Worm (Caenorhabditis elegans) whole organism, L4 larva: ENCODE measurements around the gene srh-271.

Experiments used
- F10B5.3 ChIP-seq: sonication (generic microtip); optimal IDR thresholded peaks from 2 replicates; lab custom pipeline; 2016; ENCODE audit warnings: mild to moderate bottlenecking, missing genetic modification characterization, missing compliant biosample characterization
- T20F7.1 ChIP-seq: fragments of 200-800 bp; sonication (Bioruptor generic); optimal IDR thresholded peaks from 2 replicates; lab custom pipeline; 2018; ENCODE audit warnings: mild to moderate bottlenecking, missing genetic modification characterization, missing compliant biosample characterization
- Y105C5A.15 ChIP-seq: fragments of 200-800 bp; sonication (Bioruptor generic); IDR thresholded peaks from 2 replicates; pipeline ENCODE4 v1.3.6; 2022; ENCODE audit warnings: missing genetic modification characterization, missing compliant biosample characterization
- Y48G9A.11 ChIP-seq: fragments of 200-800 bp; sonication (Bioruptor generic); IDR thresholded peaks from 2 replicates; pipeline ENCODE4 v1.3.6; 2022; ENCODE audit warnings: missing genetic modification reagents, missing genetic modification characterization, missing compliant biosample characterization
- ZK546.5 ChIP-seq, 2 experiments: sonication (generic microtip); optimal IDR thresholded peaks; 2 replicates each; lab custom pipeline; 2017; ENCODE audit warnings: missing biosample characterization in 2 of 2, missing genetic modification characterization in 2 of 2
- aly-2 ChIP-seq: sonication (generic microtip); optimal IDR thresholded peaks from 2 replicates; lab custom pipeline; 2018; ENCODE audit warnings: missing biosample characterization, missing genetic modification characterization
- ama-1 ChIP-seq: fragments of 150-350 bp; optimal IDR thresholded peaks from 2 replicates; lab custom pipeline; 2014; ENCODE audit warnings: inconsistent platforms, mixed read lengths
- ceh-20 ChIP-seq: fragments of 200-800 bp; sonication (Bioruptor generic); IDR thresholded peaks from 2 replicates; pipeline ENCODE4 v1.3.6; 2022; ENCODE audit warnings: missing genetic modification reagents, missing genetic modification characterization, missing compliant biosample characterization
- ceh-44 ChIP-seq: fragments of 200-800 bp; sonication (Bioruptor generic); IDR thresholded peaks from 2 replicates; pipeline ENCODE4 v1.3.6; 2022; ENCODE audit warnings: missing genetic modification reagents, missing genetic modification characterization, missing compliant biosample characterization
- ctbp-1 ChIP-seq: fragments of 200-800 bp; sonication (Bioruptor generic); IDR thresholded peaks from 2 replicates; pipeline ENCODE4 v1.3.6; 2022; ENCODE audit warnings: missing genetic modification reagents, missing genetic modification characterization, missing compliant biosample characterization
- daf-19 ChIP-seq: fragments of 200-800 bp; sonication (Bioruptor generic); conservative IDR thresholded peaks from 2 replicates; pipeline ENCODE4 v1.3.6; 2022; ENCODE audit warnings: missing genetic modification characterization, missing compliant biosample characterization
- daf-8 ChIP-seq: fragments of 200-800 bp; sonication (Bioruptor generic); IDR thresholded peaks from 2 replicates; pipeline ENCODE4 v1.3.6; 2022; ENCODE audit warnings: missing genetic modification characterization, missing compliant biosample characterization
- dpl-1 ChIP-seq: fragments of 150-350 bp; optimal IDR thresholded peaks from 2 replicates; lab custom pipeline; 2014; ENCODE audit warnings: missing biosample characterization, missing genetic modification reagents, missing genetic modification characterization
- duxl-1 ChIP-seq: sonication (generic microtip); optimal IDR thresholded peaks from 2 replicates; lab custom pipeline; 2016; ENCODE audit warnings: mild to moderate bottlenecking, missing genetic modification characterization, moderate library complexity, missing compliant biosample characterization; ENCODE audit not compliant: poor library complexity
- dve-1 ChIP-seq: sonication (generic microtip); optimal IDR thresholded peaks from 2 replicates; lab custom pipeline; 2017; ENCODE audit warnings: antibody characterized with exemption, mild to moderate bottlenecking, missing genetic modification characterization, missing compliant biosample characterization; ENCODE audit not compliant: insufficient read depth
- fkh-10 ChIP-seq: fragments of 150-350 bp; optimal IDR thresholded peaks from 2 replicates; lab custom pipeline; 2014; ENCODE audit warnings: missing biosample characterization, missing genetic modification reagents, missing genetic modification characterization
- gei-8 ChIP-seq: fragments of 200-800 bp; sonication (Bioruptor generic); optimal IDR thresholded peaks from 2 replicates; lab custom pipeline; 2018; ENCODE audit warnings: mild to moderate bottlenecking, missing genetic modification characterization, missing compliant biosample characterization
- hif-1 ChIP-seq, 2 experiments: sonication (generic microtip); optimal IDR thresholded peaks; 2 replicates each; lab custom pipeline; 2016 to 2017; ENCODE audit warnings: missing compliant biosample characterization in 2 of 2, missing genetic modification characterization in 2 of 2, missing genetic modification reagents in 2 of 2, missing genotype in 2 of 2, mild to moderate bottlenecking in 1 of 2
- hlh-30 ChIP-seq: sonication (generic microtip); optimal IDR thresholded peaks from 2 replicates; lab custom pipeline; 2017; ENCODE audit warnings: antibody characterized with exemption, mild to moderate bottlenecking, missing genetic modification characterization, missing compliant biosample characterization; ENCODE audit not compliant: insufficient read depth
- jun-1 ChIP-seq: fragments of 150-350 bp; optimal IDR thresholded peaks from 2 replicates; lab custom pipeline; 2014; ENCODE audit warnings: missing biosample characterization, missing genetic modification reagents, missing genetic modification characterization
- lin-13 ChIP-seq: fragments of 150-350 bp; optimal IDR thresholded peaks from 2 replicates; lab custom pipeline; 2014; ENCODE audit warnings: missing biosample characterization, missing genetic modification reagents, missing genetic modification characterization
- lin-29 ChIP-seq: fragments of 200-800 bp; sonication (Bioruptor generic); IDR thresholded peaks from 2 replicates; pipeline ENCODE4 v1.3.6; 2022; ENCODE audit warnings: missing genetic modification reagents, missing genetic modification characterization, missing compliant biosample characterization
- lin-38 ChIP-seq: fragments of 200-800 bp; sonication (Bioruptor generic); IDR thresholded peaks from 2 replicates; pipeline ENCODE4 v1.3.6; 2022; ENCODE audit warnings: missing genetic modification reagents, missing genetic modification characterization, missing compliant biosample characterization
- lir-3 ChIP-seq: sonication (generic microtip); optimal IDR thresholded peaks from 2 replicates; lab custom pipeline; 2016; ENCODE audit warnings: mild to moderate bottlenecking, missing genetic modification characterization, missing compliant biosample characterization
- mdl-1 ChIP-seq, 2 experiments: fragments of 150-350 bp in 1 of 2; sonication (generic microtip) in 1 of 2; optimal IDR thresholded peaks; 2 replicates each; lab custom pipeline; 2014 to 2017; ENCODE audit warnings: missing biosample characterization in 2 of 2, missing genetic modification characterization in 2 of 2
- mes-2 ChIP-seq: sonication (generic microtip); optimal IDR thresholded peaks from 2 replicates; lab custom pipeline; 2016; ENCODE audit warnings: missing genotype, mild to moderate bottlenecking, missing genetic modification characterization, missing compliant biosample characterization; ENCODE audit not compliant: poor library complexity, severe bottlenecking
- nhr-10 ChIP-seq: fragments of 150-350 bp; optimal IDR thresholded peaks from 2 replicates; lab custom pipeline; 2014; ENCODE audit warnings: missing biosample characterization, missing genetic modification characterization
- nhr-111 ChIP-seq: fragments of 200-800 bp; sonication (Bioruptor generic); optimal IDR thresholded peaks from 2 replicates; lab custom pipeline; 2018; ENCODE audit warnings: mild to moderate bottlenecking, missing genetic modification characterization, missing compliant biosample characterization
- nhr-25 ChIP-seq: sonication (generic microtip); optimal IDR thresholded peaks from 2 replicates; lab custom pipeline; 2017; ENCODE audit warnings: missing genetic modification characterization, mild to moderate bottlenecking, missing compliant biosample characterization, antibody characterized with exemption, moderate library complexity, borderline replicate concordance; ENCODE audit not compliant: insufficient read depth
- nhr-28 ChIP-seq: fragments of 150-350 bp; optimal IDR thresholded peaks from 2 replicates; lab custom pipeline; 2014; ENCODE audit warnings: missing biosample characterization, missing genetic modification characterization
- nhr-48 ChIP-seq: sonication (generic microtip); optimal IDR thresholded peaks from 2 replicates; lab custom pipeline; 2016; ENCODE audit warnings: mild to moderate bottlenecking, missing genetic modification characterization, missing compliant biosample characterization
- nhr-6 ChIP-seq: fragments of 150-350 bp; optimal IDR thresholded peaks from 2 replicates; lab custom pipeline; 2014; ENCODE audit warnings: missing biosample characterization, missing genetic modification characterization
- nhr-76 ChIP-seq: fragments of 150-350 bp; optimal IDR thresholded peaks from 2 replicates; lab custom pipeline; 2014; ENCODE audit warnings: missing biosample characterization, missing genetic modification characterization
- php-3 ChIP-seq: fragments of 200-800 bp; sonication (Bioruptor generic); IDR thresholded peaks from 2 replicates; pipeline ENCODE4 v1.3.6; 2022; ENCODE audit warnings: missing genetic modification reagents, missing genetic modification characterization, missing compliant biosample characterization
- rbr-2 ChIP-seq: sonication (generic microtip); optimal IDR thresholded peaks from 2 replicates; lab custom pipeline; 2016; ENCODE audit warnings: missing genotype, missing genetic modification characterization, missing compliant biosample characterization
- saeg-2 ChIP-seq: fragments of 200-800 bp; sonication (Bioruptor generic); IDR thresholded peaks from 2 replicates; pipeline ENCODE4 v1.3.6; 2022; ENCODE audit warnings: missing genetic modification reagents, missing genetic modification characterization, missing compliant biosample characterization
- set-16 ChIP-seq: fragments of 200-800 bp; sonication (Bioruptor generic); IDR thresholded peaks from 2 replicates; pipeline ENCODE4 v1.3.6; 2022; ENCODE audit warnings: missing genetic modification reagents, missing genetic modification characterization, missing compliant biosample characterization
- snpc-4 ChIP-seq: fragments of 150-350 bp; optimal IDR thresholded peaks from 2 replicates; lab custom pipeline; 2014; ENCODE audit warnings: missing biosample characterization, missing genetic modification characterization
- spr-1 ChIP-seq: sonication (generic microtip); optimal IDR thresholded peaks from 2 replicates; lab custom pipeline; 2016; ENCODE audit warnings: mild to moderate bottlenecking, missing genetic modification characterization, missing compliant biosample characterization
- spr-3 ChIP-seq: fragments of 200-800 bp; sonication (Bioruptor generic); optimal IDR thresholded peaks from 2 replicates; lab custom pipeline; 2018; ENCODE audit warnings: mild to moderate bottlenecking, missing genetic modification characterization, missing compliant biosample characterization
- unc-130 ChIP-seq: sonication (generic microtip); optimal IDR thresholded peaks from 2 replicates; lab custom pipeline; 2016; ENCODE audit warnings: missing genetic modification reagents, missing genetic modification characterization, missing compliant biosample characterization
- unc-39 ChIP-seq: sonication (generic microtip); optimal IDR thresholded peaks from 2 replicates; lab custom pipeline; 2017; ENCODE audit warnings: missing biosample characterization, missing genetic modification characterization
- unc-62 ChIP-seq, 3 experiments: fragments of 150-350 bp in 1 of 3; sonication (generic microtip); optimal IDR thresholded peaks in 2 of 3; peaks in 1 of 3; 1 replicate in 1 of 3; 2 replicates in 2 of 3; lab custom pipeline; 2014 to 2017; ENCODE audit warnings: missing biosample characterization in 3 of 3, missing genetic modification characterization in 3 of 3, missing genetic modification reagents in 3 of 3, missing genotype in 1 of 3
- zip-11 ChIP-seq: fragments of 200-800 bp; sonication (Bioruptor generic); IDR thresholded peaks from 2 replicates; pipeline ENCODE4 v1.3.6; 2022; ENCODE audit warnings: missing genetic modification characterization, missing compliant biosample characterization
- ztf-11 ChIP-seq: fragments of 150-350 bp; optimal IDR thresholded peaks from 2 replicates; lab custom pipeline; 2014; ENCODE audit warnings: missing biosample characterization, missing genetic modification characterization
- ztf-7 ChIP-seq: fragments of 150-350 bp; optimal IDR thresholded peaks from 2 replicates; lab custom pipeline; 2014; ENCODE audit warnings: missing biosample characterization, missing genetic modification characterization

Gene srh-271

ce11 chrV:2614986-2615687 is 6.6 kb downstream of the srh-271 start, which contains the start of gene F53E10.1 (continued):
- TF ChIP-seq dve-1 (tag; lab: Kevin White, UChicago) = peak; percentile 84

- no peak for TF ChIP-seq daf-19
- TF ChIP-seq nhr-6 = no peak
- no peak for TF ChIP-seq rbr-2 (tag; lab: Kevin White, UChicago)
- no peak for TF ChIP-seq set-16
- TF ChIP-seq ztf-11 (tag; lab: Kevin White, UChicago) = no peak
- no peak for TF ChIP-seq T20F7.1
- TF ChIP-seq nhr-28 = no peak
- TF ChIP-seq fkh-10 = no peak
- no peak for TF ChIP-seq duxl-1 (tag; lab: Kevin White, UChicago)
- TF ChIP-seq ztf-7 (tag; lab: Kevin White, UChicago) = no peak
Measured at ce11 chrV:2608352-2608751, 13.4 kb downstream of the srh-271 start, which contains the start of gene acr-17. Gene acr-17 (plus strand): TSS chrV:2608652.

- no peak for TF ChIP-seq daf-19
- TF ChIP-seq lin-29 (GFP tag; lab: Robert Waterston, UW) = no peak
- no peak for TF ChIP-seq daf-8 (GFP tag; lab: Robert Waterston, UW)
- 0 out of 2 replicates have a peak, but pooled peaks have one; percentile 17 for TF ChIP-seq Y48G9A.11 (GFP tag; lab: Robert Waterston, UW)
- TF ChIP-seq mdl-1 (tag; optimal IDR thresholded peaks at IDR 0.05; lab: Kevin White, UChicago) = no peak
- peak; percentile 72 for TF ChIP-seq unc-130 (GFP tag; lab: Kevin White, UChicago)
- no peak for TF ChIP-seq ztf-11 (tag; lab: Kevin White, UChicago)
- TF ChIP-seq snpc-4 (tag; lab: Kevin White, UChicago) = no peak
- TF ChIP-seq saeg-2 (GFP tag; lab: Robert Waterston, UW) = no peak
- no peak for TF ChIP-seq F10B5.3 (tag; lab: Kevin White, UChicago)
- no peak for TF ChIP-seq spr-3 (GFP tag; lab: Kevin White, UChicago)
- TF ChIP-seq T20F7.1 = no peak
- no peak for TF ChIP-seq ceh-20
- TF ChIP-seq hif-1 (tag; optimal IDR thresholded peaks at IDR 0.05; lab: Kevin White, UChicago) = peak in 1 of 2 experiments; percentile 77
- TF ChIP-seq hlh-30 = no peak
- TF ChIP-seq ZK546.5 (tag; optimal IDR thresholded peaks at IDR 0.05; lab: Kevin White, UChicago) = no peak
- TF ChIP-seq php-3 (GFP tag; lab: Robert Waterston, UW) = no peak
- no peak for TF ChIP-seq gei-8 (GFP tag; lab: Kevin White, UChicago)
- TF ChIP-seq zip-11 (GFP tag; lab: Robert Waterston, UW) = no peak
- TF ChIP-seq unc-62 (GFP tag; optimal IDR thresholded peaks at IDR 0.05 in 1 of 2; lab: Kevin White, UChicago) = peak in 1 of 2 experiments; percentile 88
- TF ChIP-seq unc-62 (tag; optimal IDR thresholded peaks at IDR 0.05; lab: Kevin White, UChicago) = no peak
- no peak for TF ChIP-seq set-16
- no peak for TF ChIP-seq nhr-76 (tag; lab: Kevin White, UChicago)
- peak; percentile 96 for TF ChIP-seq mes-2 (tag; lab: Kevin White, UChicago)
- TF ChIP-seq lin-38 (GFP tag; lab: Robert Waterston, UW) = peak; percentile 53
- no peak for TF ChIP-seq unc-39 (tag; lab: Kevin White, UChicago)
- no peak for TF ChIP-seq lin-13 (GFP tag; lab: Kevin White, UChicago)
- no peak for TF ChIP-seq nhr-48 (tag; lab: Kevin White, UChicago)
- no peak for TF ChIP-seq Y105C5A.15 (GFP tag; lab: Robert Waterston, UW)
- TF ChIP-seq ceh-44 (GFP tag; lab: Robert Waterston, UW) = no peak
- TF ChIP-seq dpl-1 = peak; percentile 84
- TF ChIP-seq nhr-10 (tag; lab: Kevin White, UChicago) = no peak
- TF ChIP-seq jun-1 (tag; lab: Kevin White, UChicago) = no peak
- no peak for TF ChIP-seq aly-2 (tag; lab: Kevin White, UChicago)
- no peak for TF ChIP-seq lir-3 (tag; lab: Kevin White, UChicago)
- TF ChIP-seq nhr-111 (GFP tag; lab: Kevin White, UChicago) = no peak
- TF ChIP-seq spr-1 (tag; lab: Kevin White, UChicago) = no peak
- TF ChIP-seq nhr-25 (tag; lab: Kevin White, UChicago) = no peak
- no peak for TF ChIP-seq nhr-6
- TF ChIP-seq ama-1 = no peak
- TF ChIP-seq ctbp-1 (GFP tag; lab: Robert Waterston, UW) = no peak
Measured at ce11 chrV:2603056-2603455, 18.7 kb downstream of the srh-271 start, which contains the start of gene F53E10.6. Gene F53E10.6 (minus strand): TSS chrV:2603063.
